Fruit fly (Drosophila melanogaster) ovary, adult (tissue): ENCODE measurements around the gene Spn.

Experiments used
- CG17801 ChIP-seq: fragments of 200-800 bp; optimal IDR thresholded peaks from 2 replicates; lab custom pipeline; 2019; ENCODE audit warnings: missing biosample characterization, mild to moderate bottlenecking, missing genetic modification characterization, moderate library complexity; ENCODE audit not compliant: partially characterized antibody

Gene Spn

DNA sequence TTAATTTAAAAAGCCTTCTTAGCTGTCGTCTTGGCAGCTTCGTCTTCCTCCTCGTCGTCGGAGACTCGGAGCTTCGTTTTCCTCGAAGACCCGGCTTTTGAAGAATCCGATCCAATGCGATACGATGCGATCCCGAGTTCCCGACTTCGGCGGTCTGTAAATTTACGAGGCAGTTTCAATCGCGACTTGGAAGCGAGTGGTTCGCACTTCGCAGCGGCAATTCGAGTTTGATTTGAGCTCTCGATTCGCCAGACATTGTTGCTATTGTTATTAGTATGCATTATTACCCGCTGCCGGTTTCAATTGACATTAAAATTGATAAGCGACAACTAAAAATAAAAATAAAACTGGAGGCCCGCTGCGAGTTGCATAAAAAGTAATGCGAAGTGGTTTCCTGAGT is 65.5 kb downstream of the Spn start, which contains the start of gene CG1146:
TSS of gene CG1146 (plus strand) at position 171 of the 400 bp plus-strand sequence.
- TF ChIP-seq CG17801: no peak

DNA sequence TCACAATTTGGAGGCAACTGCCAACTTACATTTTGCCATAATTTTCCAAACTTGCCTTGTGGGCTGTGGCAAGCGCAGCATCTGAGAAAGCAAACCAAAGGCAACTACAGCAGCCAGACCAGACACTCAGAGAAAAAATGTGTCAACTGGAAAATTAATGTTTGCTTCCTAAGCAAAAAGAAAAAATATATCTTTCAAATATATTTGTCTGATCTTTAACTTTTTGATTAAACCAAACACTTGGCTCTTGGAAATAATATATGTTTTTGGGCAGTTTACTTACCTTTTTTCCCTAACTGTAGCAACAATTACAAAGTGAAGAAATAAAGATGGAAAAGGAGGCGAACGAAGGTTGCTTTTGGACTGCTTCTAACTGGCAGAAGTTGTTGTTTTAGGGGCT is 66.8 kb downstream of the Spn start:
- no peak for TF ChIP-seq CG17801

DNA sequence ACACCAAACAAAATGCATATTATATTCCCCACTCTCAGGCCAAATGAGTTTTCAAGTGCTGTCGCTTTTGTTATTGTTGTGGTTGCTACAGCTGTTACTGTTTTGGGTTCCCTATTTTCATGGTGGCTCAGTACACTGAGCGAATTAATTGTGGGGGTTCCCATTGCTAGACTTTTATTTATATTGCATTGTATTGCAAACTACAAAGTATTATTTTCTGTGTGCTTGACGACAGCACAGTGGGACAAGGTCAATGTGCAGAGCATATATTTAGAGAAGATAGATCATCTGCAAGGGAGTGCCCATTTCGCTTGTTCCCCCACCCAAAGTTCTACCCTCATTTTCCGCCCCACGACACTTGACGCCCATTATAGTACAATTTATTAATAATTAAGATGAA is 67.6 kb downstream of the Spn start:
- no peak for TF ChIP-seq CG17801

DNA sequence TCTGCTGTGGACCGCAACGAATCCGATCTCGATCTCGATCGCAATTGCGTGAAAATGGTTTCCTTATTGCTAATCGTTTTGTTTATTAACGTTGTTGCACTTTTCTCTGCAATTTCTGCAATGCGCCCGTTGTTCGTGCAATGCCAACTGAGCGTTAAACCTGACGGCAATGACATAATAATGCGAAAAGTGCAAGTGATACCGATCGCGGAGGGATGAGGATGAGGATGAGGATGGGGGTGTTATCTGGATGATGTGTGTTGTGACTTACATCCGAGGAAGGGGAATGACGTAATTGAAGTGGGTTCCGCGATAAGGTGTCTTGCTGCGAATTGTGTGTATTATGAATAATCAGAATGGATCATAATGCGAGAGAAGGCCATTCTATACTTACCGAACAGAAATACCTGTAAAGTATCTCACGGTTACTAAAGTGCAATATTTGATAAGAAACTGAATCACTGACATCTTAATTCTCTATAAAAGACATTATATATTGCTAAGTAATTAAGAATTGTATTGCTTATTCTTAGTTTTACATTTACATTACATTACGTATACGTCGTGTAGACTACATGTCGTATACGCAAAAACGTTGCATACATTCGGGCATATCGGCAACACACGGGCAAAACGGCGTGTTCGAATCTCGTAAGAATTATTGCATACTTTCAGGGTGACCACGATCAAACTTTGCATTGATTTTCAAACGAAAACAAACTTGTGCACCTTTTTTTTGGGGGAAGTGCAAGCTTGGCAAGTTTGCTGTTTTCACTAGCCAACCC is 68.6 kb downstream of the Spn start:
- TF ChIP-seq CG17801: no peak

DNA sequence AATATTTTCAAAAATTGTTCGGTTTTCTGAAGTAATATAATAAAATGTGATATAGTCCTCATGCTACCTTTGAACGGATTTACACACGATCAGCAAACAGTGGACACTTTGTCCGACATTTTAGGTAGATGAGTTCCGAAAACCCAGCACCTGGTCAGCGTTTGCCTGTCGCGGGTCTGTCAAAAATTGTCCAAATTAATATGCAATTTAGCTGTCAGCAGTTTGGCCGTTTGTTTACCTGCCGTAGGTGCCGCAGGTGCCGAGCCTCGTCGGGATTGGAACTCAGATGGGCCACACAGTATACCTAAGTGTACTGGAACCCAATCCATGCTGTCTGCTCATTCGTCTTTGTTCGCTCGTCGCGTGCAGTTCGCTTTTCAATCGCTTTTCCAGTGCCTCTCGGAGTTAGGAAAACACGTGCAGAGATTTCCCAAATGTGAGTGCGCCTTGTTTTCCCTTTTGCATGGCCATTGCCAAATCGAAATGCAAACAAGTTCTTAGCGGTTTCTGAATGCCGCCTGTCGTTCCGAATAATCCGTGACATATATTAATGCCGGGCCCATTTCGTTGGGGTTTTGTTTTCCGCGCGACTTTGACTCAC is 71.1 kb downstream of the Spn start:
- no peak for TF ChIP-seq CG17801

DNA sequence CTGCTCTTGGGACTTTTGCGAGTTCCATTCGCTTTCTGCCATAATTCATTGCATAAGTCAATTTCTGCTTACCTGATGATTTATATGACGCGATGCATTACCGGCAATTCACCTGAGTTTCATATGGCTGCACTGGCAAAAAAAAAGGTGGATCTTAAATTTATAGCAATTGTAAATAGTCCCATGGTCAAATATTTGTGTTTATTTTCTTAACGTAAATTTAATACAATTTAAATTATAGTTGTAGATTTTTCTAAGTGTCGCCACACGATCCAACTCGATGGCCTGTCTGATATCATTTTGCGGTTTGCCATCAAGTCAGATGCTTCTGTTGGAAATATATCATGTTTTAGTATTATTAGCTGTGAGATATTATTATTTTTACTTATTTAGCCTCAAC is 72.6 kb downstream of the Spn start:
- TF ChIP-seq CG17801: peak; percentile 59

DNA sequence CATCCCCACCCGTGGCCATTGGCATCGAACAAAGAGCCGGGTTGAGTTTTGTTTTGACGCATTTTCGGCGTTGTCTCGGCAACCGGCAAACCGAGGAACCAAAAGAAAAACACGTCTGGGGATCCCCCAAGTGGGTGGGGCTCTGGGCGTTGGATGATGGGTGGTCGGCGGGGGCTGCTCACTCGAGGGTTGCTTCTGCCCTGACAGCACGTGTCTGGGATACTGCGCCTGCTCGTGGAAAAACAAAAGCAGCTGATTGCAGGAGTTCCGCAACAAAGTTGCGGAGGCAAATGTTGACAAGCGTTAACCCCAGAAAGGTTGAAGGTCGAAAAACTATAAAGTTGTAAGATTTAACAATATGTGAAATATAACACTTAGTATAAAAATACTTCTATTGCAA is 73.6 kb downstream of the Spn start:
- no peak for TF ChIP-seq CG17801

DNA sequence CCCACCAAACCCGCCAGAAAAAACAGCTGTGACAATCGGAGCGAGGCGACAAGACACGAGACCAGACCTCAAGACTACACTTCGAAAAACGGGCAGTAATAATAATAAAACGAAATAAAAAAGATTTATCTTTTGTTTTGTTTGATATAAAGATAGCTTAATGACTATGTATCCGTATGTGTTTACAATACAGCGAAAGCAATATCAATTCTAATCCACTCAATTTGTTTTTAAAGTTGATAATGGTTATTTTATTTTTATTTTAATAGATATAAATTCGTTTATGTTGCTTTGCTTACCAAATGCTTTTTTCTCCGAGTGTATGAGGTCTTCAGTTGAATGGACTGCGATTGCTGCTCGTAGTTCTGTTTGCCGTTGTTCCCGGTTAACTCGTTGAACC is 74.8 kb downstream of the Spn start:
- peak; percentile 13 for TF ChIP-seq CG17801

DNA sequence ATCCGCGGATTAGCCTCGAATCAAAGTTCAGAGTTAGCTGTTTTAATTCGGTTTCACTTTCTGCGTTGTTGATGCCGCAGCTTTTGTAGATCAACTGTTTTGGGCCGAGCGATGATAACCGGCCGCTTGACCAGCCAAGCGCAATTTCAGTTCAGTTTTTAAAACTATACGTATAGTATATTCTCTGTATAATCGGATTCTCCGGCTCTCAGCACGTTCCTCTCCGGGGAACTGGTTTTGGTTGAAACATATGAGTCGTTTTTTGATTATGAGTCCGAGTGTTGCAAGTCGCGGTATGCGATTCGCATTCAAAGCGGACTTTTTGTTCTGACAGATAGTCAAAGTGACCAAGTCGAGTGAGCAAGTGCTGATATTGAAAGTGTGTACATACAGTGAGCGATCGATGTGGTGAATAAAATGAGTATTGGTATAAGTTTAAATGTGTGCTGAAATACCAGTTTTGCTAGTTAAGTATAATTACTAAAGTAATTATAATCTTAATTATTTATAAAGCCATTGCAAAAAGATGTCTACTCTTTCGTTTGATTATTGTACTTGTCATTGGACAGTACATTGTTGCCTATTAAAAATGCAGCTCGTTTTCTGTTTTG is 75.6 kb downstream of the Spn start, which contains the start of gene Cyp4d20:
TSS of gene Cyp4d20 (minus strand) at position 100 of the 611 bp plus-strand sequence.
- peak; percentile 5 for TF ChIP-seq CG17801

DNA sequence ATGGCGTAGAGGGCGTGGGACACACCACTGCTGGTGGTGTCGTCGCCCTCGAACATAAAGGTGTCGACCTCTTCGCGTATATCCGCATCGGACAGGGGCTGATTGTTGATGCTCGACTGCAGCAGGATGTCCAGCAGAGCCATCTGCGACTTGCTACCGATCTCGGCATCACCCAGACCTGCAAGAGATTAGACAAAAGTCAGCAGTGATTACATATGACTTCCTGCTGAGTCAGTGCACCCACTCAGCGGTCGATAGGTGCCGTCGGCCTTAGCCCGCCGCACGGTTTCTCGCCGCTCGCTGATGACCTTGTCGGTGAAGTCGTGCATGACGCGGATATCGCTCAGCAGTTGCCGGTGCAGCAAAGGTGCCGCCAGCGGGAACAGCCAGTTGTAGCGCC is 77.2 kb downstream of the Spn start:
- no peak for TF ChIP-seq CG17801

DNA sequence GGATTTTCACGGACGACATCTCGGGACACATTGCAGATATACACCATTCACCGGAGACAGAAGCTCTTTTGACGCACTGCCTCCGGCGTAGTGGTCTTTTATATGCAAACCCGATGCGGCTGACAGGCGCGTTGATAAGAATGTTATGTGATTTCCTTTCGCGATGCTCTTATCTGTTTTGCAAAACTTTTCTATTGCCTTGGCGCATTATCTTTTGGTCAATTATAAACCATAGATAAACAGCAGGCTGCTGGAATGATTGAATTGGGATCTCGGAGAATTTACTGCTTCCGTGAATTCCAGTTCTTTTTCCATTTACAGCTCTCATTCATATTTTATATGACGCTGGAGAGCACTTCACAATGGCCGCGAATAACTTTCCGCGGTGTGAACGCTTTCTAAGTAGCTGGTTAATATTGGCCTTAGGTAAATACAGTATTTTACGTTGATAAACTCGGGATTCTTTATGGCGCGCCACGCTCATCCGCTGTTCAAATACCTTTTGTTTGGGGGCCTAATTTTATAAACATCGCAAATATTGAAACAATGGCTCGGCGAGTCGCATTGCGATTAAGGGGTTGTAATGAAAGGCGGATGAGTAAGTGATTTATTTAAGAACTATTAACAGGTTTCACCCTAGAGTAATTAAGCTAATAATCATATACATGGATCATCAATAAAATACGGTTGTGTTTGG is 78.4 kb downstream of the Spn start, which contains the start of gene CG16762:
TSS of gene CG16762 (minus strand) at position 51 of the 697 bp plus-strand sequence.
- TF ChIP-seq CG17801: peak; percentile 62

DNA sequence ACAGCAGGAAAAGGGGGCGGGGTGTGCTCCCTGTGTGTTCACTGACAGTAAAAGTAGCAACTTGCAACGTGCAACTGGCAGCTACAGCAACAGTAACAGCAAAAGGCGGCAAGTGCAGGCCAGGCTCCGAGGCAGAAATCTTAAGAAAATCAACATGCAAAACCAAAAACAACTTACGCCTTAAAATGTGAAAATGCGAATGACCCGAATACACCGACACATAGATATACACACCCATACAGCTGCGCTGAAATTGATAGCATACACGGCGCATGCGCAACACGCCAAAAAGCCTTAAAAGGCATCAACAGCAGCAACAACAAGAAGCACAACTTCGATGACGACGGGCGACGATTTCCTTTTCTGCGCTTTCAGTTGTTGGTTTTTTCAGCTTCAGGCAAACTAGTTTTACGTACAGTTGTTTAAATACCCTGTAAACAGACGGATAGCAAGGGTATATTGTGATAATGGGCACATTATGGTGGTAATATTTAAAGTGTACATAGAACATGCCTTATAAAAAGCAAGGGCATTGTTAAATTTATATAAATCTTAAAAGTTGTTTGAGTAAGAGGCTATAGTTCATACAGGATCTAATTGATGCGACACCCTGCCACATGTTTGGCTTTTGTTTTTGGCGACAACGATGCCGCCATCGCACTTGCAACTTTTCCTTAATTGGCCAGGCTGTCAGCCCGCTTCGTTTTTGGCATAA is 81.6 kb downstream of the Spn start:
- no peak for TF ChIP-seq CG17801

DNA sequence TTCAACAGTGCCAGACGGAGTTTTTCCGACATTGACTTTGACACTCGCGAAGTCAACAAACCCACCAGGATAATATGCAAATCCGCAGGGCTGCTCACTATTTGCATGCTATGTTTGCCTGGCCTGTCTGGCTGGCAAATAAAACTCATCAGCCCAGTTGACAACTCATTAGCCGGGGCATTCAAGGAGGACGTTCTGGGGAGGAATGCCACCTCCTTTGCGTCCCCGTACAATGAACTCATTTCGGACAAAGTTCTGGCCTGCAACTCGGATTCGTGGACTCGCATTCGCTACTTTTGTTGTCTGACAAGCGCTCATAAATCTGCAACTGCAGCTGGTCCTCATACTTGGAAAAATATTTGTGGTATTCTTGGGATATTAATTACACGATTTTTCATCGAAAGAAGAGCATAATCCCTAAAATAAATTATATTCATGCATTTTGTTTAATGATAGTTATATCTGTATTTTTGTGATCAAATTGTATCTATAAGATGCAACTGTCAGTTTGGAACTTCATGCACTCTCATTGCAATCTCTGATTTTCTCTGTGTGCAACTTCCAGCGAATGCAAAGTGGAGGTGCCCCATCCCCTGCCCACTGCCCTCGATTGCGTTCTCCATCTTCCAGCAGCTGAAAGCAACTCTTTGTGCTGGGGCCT is 83.2 kb downstream of the Spn start:
- no peak for TF ChIP-seq CG17801

DNA sequence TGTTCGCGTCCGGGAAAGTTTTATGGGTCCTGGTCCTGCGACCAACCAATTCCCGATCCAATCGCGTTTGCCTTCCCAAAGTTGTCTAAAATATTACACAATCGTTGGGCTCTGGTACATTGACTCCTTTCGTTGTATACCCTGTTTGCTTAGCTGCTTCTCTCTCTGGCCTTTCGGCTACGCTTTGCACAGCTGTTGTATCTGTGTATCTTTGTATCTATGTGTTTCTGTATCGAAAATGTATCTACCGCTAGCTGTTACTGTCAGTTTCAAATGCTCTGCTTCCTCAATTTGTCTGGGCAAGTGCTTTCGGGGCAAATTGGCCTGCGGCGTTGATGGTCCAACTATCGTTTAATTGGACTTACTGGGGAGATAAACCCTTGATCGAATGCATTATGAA is 84.4 kb downstream of the Spn start:
- no peak for TF ChIP-seq CG17801

DNA sequence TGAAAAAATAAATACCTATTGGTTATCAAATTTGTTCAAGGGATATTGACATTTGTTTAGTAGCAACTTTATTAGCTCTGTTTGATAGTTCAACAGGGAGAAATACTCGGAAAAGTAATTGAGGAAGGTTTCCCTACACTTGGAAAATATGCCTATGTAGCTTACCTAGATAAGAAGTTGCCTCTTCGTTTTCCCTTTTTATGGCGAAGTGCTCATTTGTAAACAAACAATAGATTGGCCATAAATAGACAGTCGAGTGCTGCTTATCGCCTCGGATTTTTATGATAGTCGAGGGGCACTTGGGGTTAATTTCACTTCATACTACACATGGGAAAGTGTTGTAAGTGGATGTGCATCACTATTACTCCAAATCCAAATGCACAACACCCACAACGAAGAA is 85.6 kb downstream of the Spn start:
- no peak for TF ChIP-seq CG17801

DNA sequence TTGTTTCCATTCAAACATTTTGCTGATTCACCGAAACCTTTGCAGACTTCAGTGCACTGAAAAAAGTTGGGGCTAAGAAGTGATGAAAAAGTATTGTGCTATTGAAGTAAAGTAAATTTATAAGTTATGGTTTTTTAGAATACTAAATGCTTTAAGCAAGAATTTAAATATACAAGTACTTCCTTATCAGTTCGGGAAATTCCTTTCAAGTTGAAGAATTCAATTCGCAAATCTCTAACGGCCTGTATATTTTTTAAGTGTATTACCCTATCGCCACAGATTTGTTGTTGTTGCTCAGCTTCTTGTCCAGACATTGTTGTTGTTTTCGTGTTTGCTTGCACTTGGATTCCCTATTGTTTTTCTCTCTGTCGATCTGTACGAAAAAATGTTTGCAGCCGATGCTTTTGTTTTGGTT is 86.7 kb downstream of the Spn start:
- TF ChIP-seq CG17801: peak; percentile 94
